Worm (Caenorhabditis elegans) whole organism, L1 larva: ENCODE data around the gene gtf-2E1.

Experiments
- C16A3.4 ChIP-seq: fragments of 150-350 bp; optimal IDR thresholded peaks from 2 replicates; lab custom pipeline; 2014; ENCODE audit warnings: missing biosample characterization, missing genetic modification characterization
- aly-2 ChIP-seq: fragments of 150-350 bp; optimal IDR thresholded peaks from 2 replicates; lab custom pipeline; 2014; ENCODE audit warnings: missing biosample characterization, missing genetic modification characterization
- ama-1 ChIP-seq: fragments of 150-350 bp; optimal IDR thresholded peaks from 2 replicates; lab custom pipeline; 2014
- ceh-63 ChIP-seq: fragments of 200-800 bp; sonication (Bioruptor generic); optimal IDR thresholded peaks from 2 replicates; lab custom pipeline; 2018; ENCODE audit warnings: mild to moderate bottlenecking, missing genetic modification characterization, missing compliant biosample characterization
- ceh-90 ChIP-seq: sonication (generic microtip); optimal IDR thresholded peaks from 2 replicates; lab custom pipeline; 2016; ENCODE audit warnings: missing genetic modification characterization, missing compliant biosample characterization
- ces-1 ChIP-seq: fragments of 150-350 bp; optimal IDR thresholded peaks from 2 replicates; lab custom pipeline; 2014; ENCODE audit warnings: missing biosample characterization, missing genetic modification reagents, missing genetic modification characterization
- dpl-1 ChIP-seq, 3 experiments: fragments of 150-350 bp in 2 of 3; sonication (generic microtip) in 1 of 3; optimal IDR thresholded peaks; 2 replicates each; lab custom pipeline; 2014 to 2017; ENCODE audit warnings: missing biosample characterization in 3 of 3, missing genetic modification characterization in 3 of 3, missing genetic modification reagents in 3 of 3
- dsc-1 ChIP-seq: sonication (generic microtip); optimal IDR thresholded peaks from 2 replicates; lab custom pipeline; 2016; ENCODE audit warnings: mild to moderate bottlenecking, missing genetic modification characterization, missing compliant biosample characterization
- efl-1 ChIP-seq, 4 experiments: fragments of 150-350 bp; optimal IDR thresholded peaks in 3 of 4; peaks in 1 of 4; 1 replicate in 1 of 4; 2 replicates in 3 of 4; lab custom pipeline; 2014; ENCODE audit warnings: missing biosample characterization in 2 of 4, missing genetic modification characterization in 2 of 4, missing genetic modification reagents in 2 of 4
- egl-27 ChIP-seq, 2 experiments: fragments of 150-350 bp in 1 of 2; sonication (generic microtip); optimal IDR thresholded peaks; 3 replicates each; lab custom pipeline; 2017 to 2018; ENCODE audit warnings: missing biosample characterization in 2 of 2, missing genetic modification characterization in 2 of 2, missing genetic modification reagents in 2 of 2
- elt-2 ChIP-seq: sonication (generic microtip); optimal IDR thresholded peaks from 2 replicates; lab custom pipeline; 2016; ENCODE audit warnings: missing genetic modification characterization, mild to moderate bottlenecking, inconsistent platforms, missing compliant biosample characterization, missing genetic modification reagents
- elt-3 ChIP-seq, 6 experiments: fragments of 150-350 bp in 1 of 6; sonication (generic microtip); optimal IDR thresholded peaks; 2 replicates each; lab custom pipeline; 2017 to 2018; ENCODE audit warnings: missing biosample characterization in 6 of 6, missing genetic modification characterization in 6 of 6, inconsistent platforms in 1 of 6
- fkh-10 ChIP-seq: sonication (generic microtip); optimal IDR thresholded peaks from 2 replicates; lab custom pipeline; 2017; ENCODE audit warnings: missing biosample characterization, missing genetic modification reagents, missing genetic modification characterization
- fkh-8 ChIP-seq: sonication (generic microtip); optimal IDR thresholded peaks from 2 replicates; lab custom pipeline; 2016; ENCODE audit warnings: mild to moderate bottlenecking, missing genetic modification characterization, missing compliant biosample characterization
- grh-1 ChIP-seq: fragments of 200-800 bp; sonication (Bioruptor generic); IDR thresholded peaks from 2 replicates; pipeline ENCODE4 v1.3.6; 2022; ENCODE audit warnings: missing genetic modification reagents, missing genetic modification characterization, missing compliant biosample characterization
- hlh-17 ChIP-seq: fragments of 200-800 bp; sonication (Bioruptor generic); optimal IDR thresholded peaks from 2 replicates; lab custom pipeline; 2018; ENCODE audit warnings: missing genetic modification characterization, mild to moderate bottlenecking, missing compliant biosample characterization, moderate library complexity, borderline replicate concordance
- isw-1 ChIP-seq: fragments of 200-800 bp; sonication (Bioruptor generic); IDR thresholded peaks from 2 replicates; pipeline ENCODE4 v1.3.6; 2022; ENCODE audit warnings: missing genetic modification characterization, missing compliant biosample characterization
- lin-13 ChIP-seq: fragments of 150-350 bp; optimal IDR thresholded peaks from 2 replicates; lab custom pipeline; 2014; ENCODE audit warnings: missing biosample characterization, missing genetic modification reagents, missing genetic modification characterization
- lin-14 ChIP-seq: fragments of 200-800 bp; sonication (Bioruptor generic); optimal IDR thresholded peaks from 2 replicates; lab custom pipeline; 2018; ENCODE audit warnings: mild to moderate bottlenecking, missing genetic modification characterization, moderate library complexity, missing compliant biosample characterization
- lin-15B ChIP-seq: fragments of 150-350 bp; sonication (generic microtip); optimal IDR thresholded peaks from 3 replicates; lab custom pipeline; 2014; ENCODE audit warnings: missing biosample characterization, missing genetic modification characterization
- lin-35 ChIP-seq, 2 experiments: fragments of 150-350 bp; optimal IDR thresholded peaks; 2 replicates each; lab custom pipeline; 2014; ENCODE audit warnings: missing biosample characterization in 2 of 2, missing genetic modification characterization in 2 of 2, missing genetic modification reagents in 2 of 2
- lir-3 ChIP-seq: sonication (generic microtip); optimal IDR thresholded peaks from 2 replicates; lab custom pipeline; 2016; ENCODE audit warnings: mild to moderate bottlenecking, missing genetic modification characterization, moderate library complexity, missing compliant biosample characterization; ENCODE audit not compliant: poor library complexity
- lsy-2 ChIP-seq, 2 experiments: fragments of 150-350 bp; optimal IDR thresholded peaks; 2 replicates each; lab custom pipeline; 2014; ENCODE audit warnings: missing biosample characterization in 2 of 2, missing genetic modification characterization in 2 of 2
- mab-9 ChIP-seq: fragments of 200-800 bp; sonication (Bioruptor generic); IDR thresholded peaks from 2 replicates; pipeline ENCODE4 v1.3.6; 2022; ENCODE audit warnings: missing genetic modification reagents, missing genetic modification characterization, missing compliant biosample characterization
- nhr-19 ChIP-seq: fragments of 200-800 bp; sonication (Bioruptor generic); conservative IDR thresholded peaks from 2 replicates; pipeline ENCODE4 v1.3.6; 2022; ENCODE audit warnings: missing genetic modification characterization, missing compliant biosample characterization
- nhr-237 ChIP-seq: fragments of 150-350 bp; optimal IDR thresholded peaks from 2 replicates; lab custom pipeline; 2014; ENCODE audit warnings: missing biosample characterization, missing genetic modification characterization
- nhr-47 ChIP-seq: sonication (generic microtip); optimal IDR thresholded peaks from 2 replicates; lab custom pipeline; 2016; ENCODE audit warnings: mild to moderate bottlenecking, missing genetic modification characterization, moderate library complexity, missing compliant biosample characterization
- nhr-76 ChIP-seq: sonication (generic microtip); optimal IDR thresholded peaks from 2 replicates; lab custom pipeline; 2017; ENCODE audit warnings: missing biosample characterization, missing genetic modification characterization
- skn-1 ChIP-seq: fragments of 150-350 bp; optimal IDR thresholded peaks from 2 replicates; lab custom pipeline; 2014; ENCODE audit warnings: missing biosample characterization, missing genetic modification characterization
- snu-23 ChIP-seq: sonication (generic microtip); optimal IDR thresholded peaks from 2 replicates; lab custom pipeline; 2016; ENCODE audit warnings: missing genetic modification characterization, missing compliant biosample characterization
- sup-37 ChIP-seq: fragments of 200-800 bp; sonication (Bioruptor generic); optimal IDR thresholded peaks from 2 replicates; lab custom pipeline; 2018; ENCODE audit warnings: mild to moderate bottlenecking, missing genetic modification characterization, missing compliant biosample characterization
- swsn-7 ChIP-seq: sonication (generic microtip); optimal IDR thresholded peaks from 2 replicates; lab custom pipeline; 2016; ENCODE audit warnings: missing genetic modification characterization, missing compliant biosample characterization
- tlp-1 ChIP-seq: fragments of 150-350 bp; optimal IDR thresholded peaks from 2 replicates; lab custom pipeline; 2014; ENCODE audit warnings: missing biosample characterization, missing genetic modification characterization
- unc-30 ChIP-seq: sonication (generic microtip); optimal IDR thresholded peaks from 2 replicates; lab custom pipeline; 2017; ENCODE audit warnings: missing biosample characterization, missing genetic modification characterization
- unc-86 ChIP-seq: sonication (generic microtip); optimal IDR thresholded peaks from 2 replicates; lab custom pipeline; 2016; ENCODE audit warnings: missing genetic modification characterization, missing compliant biosample characterization
- xbp-1 ChIP-seq: sonication (generic microtip); optimal IDR thresholded peaks from 2 replicates; lab custom pipeline; 2016; ENCODE audit warnings: missing genetic modification characterization, missing compliant biosample characterization

The gtf-2E1 gene

ce11 chrIV:17287908-17288675 is 33.0 kb downstream of the gtf-2E1 start, which contains the start of gene zipt-7.1:
zipt-7.1 (minus strand) TSS chrIV:17288139.
- TF ChIP-seq lin-13 (no peak), tlp-1 (tag; lab: Kevin White, UChicago) (no peak), lin-15B (no peak), fkh-10 (GFP tag; lab: Kevin White, UChicago) (no peak), xbp-1 (tag; lab: Kevin White, UChicago) (peak; percentile 58), efl-1 (optimal IDR thresholded peaks at IDR 0.05; lab: Kevin White, UChicago) (no peak), efl-1 (GFP tag; optimal IDR thresholded peaks at IDR 0.05 in 1 of 2; lab: Kevin White, UChicago) (peak in 1 of 2 experiments; percentile 57), sup-37 (no peak)

ce11 chrIV:17291629-17292199 is 36.6 kb downstream of the gtf-2E1 start, which contains the start of the genes T28F3.11 and slc-17.4:
T28F3.11 (minus strand) TSS chrIV:17291679.
slc-17.4 (minus strand) TSS chrIV:17291733.
- TF ChIP-seq nhr-19 (GFP tag; lab: Robert Waterston, UW) = no peak
- TF ChIP-seq lin-14 (GFP tag; lab: Kevin White, UChicago) = peak; percentile 43

ce11 chrIV:17292350-17292749 is 37.2 kb downstream of the gtf-2E1 start:
- TF ChIP-seq snu-23 (GFP tag; lab: Kevin White, UChicago) (no peak), skn-1 (tag; lab: Kevin White, UChicago) (no peak), C16A3.4 (no peak), elt-3 (tag; optimal IDR thresholded peaks at IDR 0.05; lab: Kevin White, UChicago) (no peak), lir-3 (tag; lab: Kevin White, UChicago) (no peak), hlh-17 (GFP tag; lab: Kevin White, UChicago) (no peak), lin-35 (GFP tag; optimal IDR thresholded peaks at IDR 0.05; lab: Kevin White, UChicago) (peak in 1 of 2 experiments; percentile 21), ceh-90 (tag; lab: Kevin White, UChicago) (no peak), grh-1 (GFP tag; lab: Robert Waterston, UW) (no peak), isw-1 (no peak), elt-2 (peak; percentile 9)

- peak; percentile 41 for TF ChIP-seq elt-2
- TF ChIP-seq lsy-2 (tag; optimal IDR thresholded peaks at IDR 0.05; lab: Kevin White, UChicago) = no peak
- no peak for TF ChIP-seq nhr-76
- no peak for TF ChIP-seq nhr-237 (tag; lab: Kevin White, UChicago)
- TF ChIP-seq, all 84 proteins: peak for 1
Observed at ce11 chrIV:17293068-17293467, 38.0 kb downstream of the gtf-2E1 start.

ce11 chrIV:17293679-17294078 is 38.6 kb downstream of the gtf-2E1 start:
- TF ChIP-seq dsc-1 (tag; lab: Kevin White, UChicago) (peak; percentile 62), aly-2 (tag; lab: Kevin White, UChicago) (no peak), ceh-63 (no peak), fkh-8 (tag; lab: Kevin White, UChicago) (peak; percentile 27), unc-30 (tag; lab: Kevin White, UChicago) (no peak), mab-9 (GFP tag; lab: Robert Waterston, UW) (no peak), ces-1 (GFP tag; lab: Kevin White, UChicago) (no peak), unc-86 (tag; lab: Kevin White, UChicago) (no peak), egl-27 (tag; optimal IDR thresholded peaks at IDR 0.05; lab: Kevin White, UChicago) (no peak), efl-1 (optimal IDR thresholded peaks at IDR 0.05; lab: Kevin White, UChicago) (no peak), efl-1 (GFP tag; optimal IDR thresholded peaks at IDR 0.05 in 1 of 2; lab: Kevin White, UChicago) (peak in 1 of 2 experiments; percentile 77), nhr-47 (tag; lab: Kevin White, UChicago) (peak; percentile 11), lin-35 (GFP tag; optimal IDR thresholded peaks at IDR 0.05; lab: Kevin White, UChicago) (peak in 1 of 2 experiments; percentile 36), elt-2 (no peak), elt-3 (tag; optimal IDR thresholded peaks at IDR 0.05; lab: Kevin White, UChicago) (no peak), ama-1 (lab: Kevin White, UChicago) (no peak), swsn-7 (tag; lab: Kevin White, UChicago) (no peak), skn-1 (tag; lab: Kevin White, UChicago) (no peak), dpl-1 (GFP tag; optimal IDR thresholded peaks at IDR 0.05; lab: Kevin White, UChicago) (peak in 1 of 3 experiments; percentile 27)
